Worm (Caenorhabditis elegans) whole organism, late embryonic: Measurements from ENCODE around the gene acr-15.
A peak's percentile ranks its signal among the peaks of the same experiment; 100 is the strongest.

ENCODE experiments used
- C08G9.2 ChIP-seq: sonication (generic microtip); optimal IDR thresholded peaks from 2 replicates; lab custom pipeline; 2016; ENCODE audit warnings: mild to moderate bottlenecking, missing genetic modification characterization, moderate library complexity, missing compliant biosample characterization
- ahr-1 ChIP-seq: sonication (generic microtip); optimal IDR thresholded peaks from 2 replicates; lab custom pipeline; 2016; ENCODE audit warnings: missing genetic modification characterization, missing compliant biosample characterization
- ceh-18 ChIP-seq: sonication (generic microtip); optimal IDR thresholded peaks from 2 replicates; lab custom pipeline; 2016; ENCODE audit warnings: missing genetic modification characterization, missing compliant biosample characterization
- ceh-24 ChIP-seq: sonication (generic microtip); optimal IDR thresholded peaks from 2 replicates; lab custom pipeline; 2016; ENCODE audit warnings: mild to moderate bottlenecking, missing genetic modification characterization, missing compliant biosample characterization
- ceh-31 ChIP-seq: sonication (generic microtip); optimal IDR thresholded peaks from 2 replicates; lab custom pipeline; 2016; ENCODE audit warnings: missing genetic modification characterization, missing compliant biosample characterization
- ceh-9 ChIP-seq: sonication (generic microtip); optimal IDR thresholded peaks from 2 replicates; lab custom pipeline; 2016; ENCODE audit warnings: mild to moderate bottlenecking, missing genetic modification characterization, inconsistent platforms, missing compliant biosample characterization
- che-1 ChIP-seq: sonication (generic microtip); optimal IDR thresholded peaks from 2 replicates; lab custom pipeline; 2016; ENCODE audit warnings: mild to moderate bottlenecking, missing genetic modification characterization, missing compliant biosample characterization
- elt-2 ChIP-seq: sonication (generic microtip); optimal IDR thresholded peaks from 2 replicates; lab custom pipeline; 2016; ENCODE audit warnings: missing genetic modification reagents, missing genetic modification characterization, missing compliant biosample characterization
- ets-4 ChIP-seq: sonication (generic microtip); optimal IDR thresholded peaks from 2 replicates; lab custom pipeline; 2016; ENCODE audit warnings: missing genetic modification characterization, missing compliant biosample characterization
- eyg-1 ChIP-seq: sonication (generic microtip); optimal IDR thresholded peaks from 2 replicates; lab custom pipeline; 2016; ENCODE audit warnings: missing genotype, missing genetic modification characterization, missing compliant biosample characterization
- fkh-10 ChIP-seq: fragments of 150-350 bp; optimal IDR thresholded peaks from 2 replicates; lab custom pipeline; 2014; ENCODE audit warnings: missing biosample characterization, missing genetic modification reagents, missing genetic modification characterization
- fkh-6 ChIP-seq: sonication (generic microtip); optimal IDR thresholded peaks from 2 replicates; lab custom pipeline; 2016; ENCODE audit warnings: missing genetic modification characterization, missing compliant biosample characterization
- hlh-30 ChIP-seq: sonication (generic microtip); optimal IDR thresholded peaks from 2 replicates; lab custom pipeline; 2017; ENCODE audit warnings: antibody characterized with exemption, missing genetic modification characterization, missing compliant biosample characterization; ENCODE audit not compliant: insufficient read depth
- hlh-6 ChIP-seq: sonication (generic microtip); optimal IDR thresholded peaks from 2 replicates; lab custom pipeline; 2016; ENCODE audit warnings: missing genotype, missing genetic modification characterization, missing compliant biosample characterization
- hlh-8 ChIP-seq: sonication (generic microtip); optimal IDR thresholded peaks from 2 replicates; lab custom pipeline; 2016; ENCODE audit warnings: missing genotype, missing genetic modification characterization, missing compliant biosample characterization
- mec-3 ChIP-seq: sonication (generic microtip); optimal IDR thresholded peaks from 2 replicates; lab custom pipeline; 2016; ENCODE audit warnings: borderline replicate concordance, missing genetic modification characterization, missing compliant biosample characterization
- nfya-1 ChIP-seq: sonication (generic microtip); optimal IDR thresholded peaks from 2 replicates; lab custom pipeline; 2017; ENCODE audit warnings: missing genetic modification characterization, mild to moderate bottlenecking, missing compliant biosample characterization, antibody characterized with exemption, moderate library complexity
- nhr-11 ChIP-seq: fragments of 150-350 bp; optimal IDR thresholded peaks from 2 replicates; lab custom pipeline; 2014; ENCODE audit warnings: missing biosample characterization, missing genetic modification characterization
- nhr-232 ChIP-seq: sonication (generic microtip); optimal IDR thresholded peaks from 2 replicates; lab custom pipeline; 2016; ENCODE audit warnings: missing genetic modification characterization, missing compliant biosample characterization
- odd-2 ChIP-seq: sonication (generic microtip); optimal IDR thresholded peaks from 2 replicates; lab custom pipeline; 2017; ENCODE audit warnings: antibody characterized with exemption, mild to moderate bottlenecking, missing genetic modification characterization, missing compliant biosample characterization
- pax-1 ChIP-seq: fragments of 150-350 bp; optimal IDR thresholded peaks from 2 replicates; lab custom pipeline; 2014; ENCODE audit warnings: missing biosample characterization, missing genetic modification characterization
- pqm-1 ChIP-seq: sonication (generic microtip); optimal IDR thresholded peaks from 2 replicates; lab custom pipeline; 2016; ENCODE audit warnings: missing genetic modification characterization, missing compliant biosample characterization
- rnt-1 ChIP-seq: sonication (generic microtip); optimal IDR thresholded peaks from 2 replicates; lab custom pipeline; 2016; ENCODE audit warnings: missing genetic modification characterization, missing compliant biosample characterization
- sdc-2 ChIP-seq: sonication (generic microtip); optimal IDR thresholded peaks from 2 replicates; lab custom pipeline; 2016; ENCODE audit warnings: missing genotype, missing genetic modification characterization, missing compliant biosample characterization
- tbx-2 ChIP-seq: sonication (generic microtip); optimal IDR thresholded peaks from 2 replicates; lab custom pipeline; 2016; ENCODE audit warnings: missing genetic modification characterization, missing compliant biosample characterization
- ttx-3 ChIP-seq: sonication (generic microtip); optimal IDR thresholded peaks from 2 replicates; lab custom pipeline; 2016; ENCODE audit warnings: missing genetic modification reagents, missing genetic modification characterization, missing compliant biosample characterization
- unc-3 ChIP-seq, 2 experiments: fragments of 200-800 bp in 1 of 2; sonication (Bioruptor generic) in 1 of 2; sonication (generic microtip) in 1 of 2; conservative IDR thresholded peaks in 1 of 2; optimal IDR thresholded peaks in 1 of 2; 2 replicates each; pipeline versions ENCODE4 v1.3.6 to Lab custom; 2016 to 2022; ENCODE audit warnings: missing compliant biosample characterization in 2 of 2, missing genetic modification characterization in 2 of 2, missing genetic modification reagents in 1 of 2
- unc-55 ChIP-seq: sonication (generic microtip); optimal IDR thresholded peaks from 2 replicates; lab custom pipeline; 2017; ENCODE audit warnings: missing biosample characterization, missing genetic modification reagents, missing genetic modification characterization
- zip-5 ChIP-seq: sonication (generic microtip); optimal IDR thresholded peaks from 2 replicates; lab custom pipeline; 2016; ENCODE audit warnings: missing genetic modification characterization, missing compliant biosample characterization
- ztf-16 ChIP-seq: sonication (generic microtip); optimal IDR thresholded peaks from 2 replicates; lab custom pipeline; 2017; ENCODE audit warnings: missing genetic modification characterization, missing compliant biosample characterization

Gene acr-15

DNA sequence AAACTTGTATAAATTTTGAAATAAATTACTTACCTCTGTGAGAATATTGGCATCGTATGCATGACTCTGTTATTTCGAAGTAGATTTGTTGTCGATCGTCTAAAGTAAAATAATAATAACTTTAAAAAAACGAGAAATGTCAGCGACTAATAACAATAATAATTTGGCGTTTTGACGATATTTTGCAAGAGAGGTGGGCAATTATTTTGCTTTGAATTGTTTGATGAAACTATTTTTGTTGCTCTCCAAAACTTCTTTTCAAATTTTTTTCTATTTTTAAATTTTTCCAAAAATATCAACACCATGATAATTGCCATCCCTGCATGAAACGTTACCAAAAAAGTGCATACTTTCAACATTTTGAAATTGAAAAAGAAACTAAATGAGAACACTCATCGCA, 46.7 kb downstream of the acr-15 start, which contains the start of gene F41E6.7:
Gene F41E6.7 (minus strand): TSS at position 101 of the 400 bp plus-strand sequence.
- TF ChIP-seq ztf-16 (no peak), che-1 (tag; lab: Kevin White, UChicago) (no peak), fkh-10 (GFP tag; lab: Kevin White, UChicago) (no peak), nfya-1 (tag; lab: Kevin White, UChicago) (no peak), mec-3 (tag; lab: Kevin White, UChicago) (no peak), hlh-8 (no peak), ceh-31 (no peak), pax-1 (tag; lab: Kevin White, UChicago) (no peak)
- TF ChIP-seq, all 69 proteins: peak for 0

DNA sequence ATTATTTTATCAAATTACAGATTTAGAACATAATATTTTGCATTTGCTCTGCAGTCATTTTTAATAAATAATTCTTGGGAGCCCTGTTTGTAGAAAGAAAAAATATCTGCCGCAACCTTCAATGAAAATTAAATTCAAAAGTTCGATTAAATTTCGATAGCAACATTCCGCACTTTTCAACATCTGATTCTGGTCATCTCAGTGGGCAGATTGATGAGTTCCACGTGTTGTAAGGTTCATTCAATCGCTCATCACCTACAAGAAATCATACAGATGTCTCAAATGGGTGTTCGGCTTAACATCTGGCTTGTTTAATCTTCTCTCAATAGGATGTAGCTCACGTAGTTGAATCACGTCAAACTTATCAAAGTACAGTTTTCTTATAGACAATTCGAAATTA, 47.5 kb downstream of the acr-15 start:
- TF ChIP-seq hlh-8 (peak; percentile 15), fkh-6 (tag; lab: Kevin White, UChicago) (no peak)
- TF ChIP-seq, all 69 proteins: peak for 1

- no peak for TF ChIP-seq tbx-2 (tag; lab: Kevin White, UChicago)
- TF ChIP-seq eyg-1: no peak
- TF ChIP-seq ceh-18 (tag; lab: Kevin White, UChicago): no peak
- TF ChIP-seq unc-55 (GFP tag; lab: Kevin White, UChicago): no peak
- no peak for TF ChIP-seq odd-2 (tag; lab: Kevin White, UChicago)
- no peak for TF ChIP-seq nfya-1 (tag; lab: Kevin White, UChicago)
- no peak for TF ChIP-seq ttx-3
- TF ChIP-seq hlh-6 (tag; lab: Kevin White, UChicago): no peak
- TF ChIP-seq elt-2 (tag; lab: Kevin White, UChicago): no peak
- TF ChIP-seq che-1 (tag; lab: Kevin White, UChicago): no peak
- TF ChIP-seq rnt-1 (tag; lab: Kevin White, UChicago): no peak
- no peak for TF ChIP-seq nhr-232 (tag; lab: Kevin White, UChicago)
- TF ChIP-seq ceh-24 (tag; lab: Kevin White, UChicago): no peak
- no peak for TF ChIP-seq fkh-6 (tag; lab: Kevin White, UChicago)
- no peak for TF ChIP-seq ahr-1 (tag; lab: Kevin White, UChicago)
- TF ChIP-seq pqm-1: no peak
Observed at ce11 chrV:8601420-8601819, 48.9 kb downstream of the acr-15 start, which contains the start of gene F41E6.8. Gene F41E6.8, minus strand, starts transcription at chrV:8601520.

- TF ChIP-seq C08G9.2 (tag; lab: Kevin White, UChicago): no peak
- no peak for TF ChIP-seq nhr-11 (tag; lab: Kevin White, UChicago)
- no peak for TF ChIP-seq ceh-9
- no peak for TF ChIP-seq che-1 (tag; lab: Kevin White, UChicago)
- TF ChIP-seq ahr-1 (tag; lab: Kevin White, UChicago): no peak
- TF ChIP-seq zip-5 (tag; lab: Kevin White, UChicago): no peak
- no peak for TF ChIP-seq ets-4 (tag; lab: Kevin White, UChicago)
- no peak for TF ChIP-seq sdc-2
- TF ChIP-seq unc-3 (GFP tag; conservative IDR thresholded peaks at IDR 0.05; lab: Robert Waterston, UW): no peak
- no peak for TF ChIP-seq unc-3 (tag; optimal IDR thresholded peaks at IDR 0.05; lab: Kevin White, UChicago)
- no peak for TF ChIP-seq mec-3 (tag; lab: Kevin White, UChicago)
- TF ChIP-seq tbx-2 (tag; lab: Kevin White, UChicago): no peak
Observed at ce11 chrV:8602638-8603037, 50.1 kb downstream of the acr-15 start, which contains the start of gene F41E6.15. Gene F41E6.15, minus strand, starts transcription at chrV:8602738.

DNA sequence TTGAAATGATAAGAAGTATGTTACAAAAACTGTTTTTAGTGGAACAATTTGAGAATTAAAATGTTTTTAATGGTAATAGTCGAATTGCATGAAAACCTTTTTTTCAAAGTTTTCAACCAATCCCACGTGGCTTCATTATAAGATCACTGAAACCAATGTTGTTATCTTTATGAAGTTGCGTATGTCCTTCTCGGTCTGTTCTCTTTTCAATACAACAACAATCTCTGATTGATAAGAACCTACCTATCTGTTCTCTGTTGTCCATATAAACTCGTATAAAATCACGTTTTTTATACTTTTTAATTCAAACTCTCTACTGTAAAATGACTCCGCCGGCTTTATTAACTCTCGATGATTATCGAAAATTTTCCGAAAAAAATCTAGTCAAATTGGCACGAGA, 50.8 kb downstream of the acr-15 start, which contains the start of gene F41E6.5:
Gene F41E6.5 (plus strand): TSS at position 209 of the 400 bp plus-strand sequence.
- TF ChIP-seq elt-2 (tag; lab: Kevin White, UChicago) (peak; percentile 65), hlh-30 (tag; lab: Kevin White, UChicago) (no peak)
- TF ChIP-seq, all 69 proteins: peak for 1
